Fruit fly (Drosophila melanogaster) whole organism, embryonic: ENCODE results near the gene CG11267.

Experiments
- Awh ChIP-seq: fragments of 200-800 bp; sonication (Bioruptor generic); IDR thresholded peaks from 2 replicates; pipeline ENCODE4, ENCODE4 v1.3.6; 2022; ENCODE audit warnings: missing biosample characterization, missing genetic modification characterization
- Blimp-1 ChIP-seq: fragments of 200-800 bp; sonication (Bioruptor generic); optimal IDR thresholded peaks from 3 replicates; lab custom pipeline; 2018; ENCODE audit warnings: missing biosample characterization, missing genetic modification characterization, mild to moderate bottlenecking, moderate library complexity, missing genetic modification reagents
- CG10147 ChIP-seq: fragments of 200-800 bp; sonication (Bioruptor generic); optimal IDR thresholded peaks from 2 replicates; lab custom pipeline; 2019; ENCODE audit warnings: missing biosample characterization, mild to moderate bottlenecking, missing genetic modification characterization, moderate library complexity
- CG12299 ChIP-seq: fragments of 200-800 bp; sonication (Bioruptor generic); optimal IDR thresholded peaks from 2 replicates; lab custom pipeline; 2018; ENCODE audit warnings: missing biosample characterization, mild to moderate bottlenecking, missing genetic modification characterization
- CG14710 ChIP-seq: fragments of 200-800 bp; sonication (Bioruptor generic); optimal IDR thresholded peaks from 3 replicates; lab custom pipeline; 2019; ENCODE audit warnings: missing biosample characterization, mild to moderate bottlenecking, missing genetic modification characterization, moderate library complexity
- CG1529 ChIP-seq: fragments of 200-800 bp; sonication (Bioruptor generic); optimal IDR thresholded peaks from 3 replicates; lab custom pipeline; 2018; ENCODE audit warnings: missing biosample characterization, missing genetic modification characterization
- CG16813 ChIP-seq: fragments of 200-800 bp; sonication (Bioruptor generic); IDR thresholded peaks from 3 replicates; pipeline ENCODE4 v1.3.6; 2022; ENCODE audit warnings: missing biosample characterization, missing genetic modification characterization; ENCODE audit not compliant: partially characterized antibody
- CG17385 ChIP-seq: fragments of 200-800 bp; sonication (Bioruptor generic); optimal IDR thresholded peaks from 3 replicates; lab custom pipeline; 2018; ENCODE audit warnings: missing biosample characterization, mild to moderate bottlenecking, missing genetic modification characterization
- CG18262 ChIP-seq: fragments of 200-800 bp; optimal IDR thresholded peaks from 3 replicates; lab custom pipeline; 2019; ENCODE audit warnings: missing biosample characterization, mild to moderate bottlenecking, missing genetic modification characterization, moderate library complexity
- CG2889 ChIP-seq: fragments of 200-800 bp; sonication (Bioruptor generic); IDR thresholded peaks from 3 replicates; pipeline ENCODE4 v1.3.6; 2022; ENCODE audit warnings: missing biosample characterization, missing genetic modification characterization
- CG34376 ChIP-seq: fragments of 200-800 bp; sonication (Bioruptor generic); optimal IDR thresholded peaks from 2 replicates; lab custom pipeline; 2018; ENCODE audit warnings: missing biosample characterization, mild to moderate bottlenecking, missing genetic modification characterization
- CG5953 ChIP-seq: fragments of 200-800 bp; sonication (Bioruptor generic); IDR thresholded peaks from 2 replicates; pipeline ENCODE4 v1.3.6; 2022; ENCODE audit warnings: missing biosample characterization, missing genetic modification characterization
- CG8281 ChIP-seq: fragments of 200-800 bp; sonication (Bioruptor generic); optimal IDR thresholded peaks from 2 replicates; lab custom pipeline; 2018; ENCODE audit warnings: missing biosample characterization, mild to moderate bottlenecking, missing genetic modification characterization, moderate library complexity
- NC2β ChIP-seq: fragments of 200-800 bp; sonication (Bioruptor generic); optimal IDR thresholded peaks from 2 replicates; lab custom pipeline; 2016; ENCODE audit warnings: missing biosample characterization, missing genetic modification characterization
- NK7.1 ChIP-seq: fragments of 200-800 bp; sonication (Bioruptor generic); optimal IDR thresholded peaks from 3 replicates; lab custom pipeline; 2016; ENCODE audit warnings: missing biosample characterization, missing genetic modification characterization
- Neu2 ChIP-seq: fragments of 200-800 bp; sonication (Bioruptor generic); optimal IDR thresholded peaks from 3 replicates; lab custom pipeline; 2016; ENCODE audit warnings: missing biosample characterization, missing genetic modification characterization, borderline replicate concordance
- Sry-δ ChIP-seq: fragments of 200-800 bp; sonication (Bioruptor generic); optimal IDR thresholded peaks from 2 replicates; lab custom pipeline; 2016; ENCODE audit warnings: missing biosample characterization, missing genetic modification characterization
- Ssrp ChIP-seq: fragments of 200-800 bp; sonication (Bioruptor generic); optimal IDR thresholded peaks from 2 replicates; lab custom pipeline; 2018; ENCODE audit warnings: missing biosample characterization, mild to moderate bottlenecking, missing genetic modification characterization, moderate library complexity
- Stat92E ChIP-seq, 3 experiments: fragments of >200 bp in 2 of 3; fragments of 200-800 bp in 1 of 3; sonication (Bioruptor generic) in 1 of 3; optimal IDR thresholded peaks; 2 replicates each; lab custom pipeline; 2017 to 2019; ENCODE audit warnings: missing biosample characterization in 3 of 3, missing genetic modification characterization in 3 of 3, mild to moderate bottlenecking in 1 of 3, moderate library complexity in 1 of 3
- Vsx1 ChIP-seq: fragments of 200-800 bp; sonication (Bioruptor generic); optimal IDR thresholded peaks from 2 replicates; lab custom pipeline; 2017; ENCODE audit warnings: missing biosample characterization, mild to moderate bottlenecking, missing genetic modification characterization, missing genetic modification reagents
- Xrp1 ChIP-seq: fragments of 200-800 bp; sonication (Bioruptor generic); IDR thresholded peaks from 2 replicates; pipeline ENCODE4 v1.3.6; 2022; ENCODE audit warnings: missing biosample characterization, missing genetic modification characterization
- abd-A ChIP-seq: fragments of 200-800 bp; sonication (Bioruptor generic); optimal IDR thresholded peaks from 3 replicates; lab custom pipeline; 2019; ENCODE audit warnings: missing biosample characterization, mild to moderate bottlenecking, missing genetic modification characterization, moderate library complexity
- chif ChIP-seq, 2 experiments: fragments of 200-800 bp; sonication (Bioruptor generic); optimal IDR thresholded peaks; 3 replicates each; lab custom pipeline; 2016; ENCODE audit warnings: missing biosample characterization in 2 of 2, missing genetic modification characterization in 2 of 2
- crc ChIP-seq: fragments of 200-800 bp; sonication (Bioruptor generic); optimal IDR thresholded peaks from 2 replicates; lab custom pipeline; 2016; ENCODE audit warnings: missing biosample characterization, missing genetic modification characterization
- croc ChIP-seq: fragments of 200-800 bp; sonication (Bioruptor generic); conservative IDR thresholded peaks from 3 replicates; pipeline ENCODE4 v1.3.6; 2022; ENCODE audit warnings: missing biosample characterization, missing genetic modification characterization
- exex ChIP-seq: fragments of 200-800 bp; sonication (Bioruptor generic); optimal IDR thresholded peaks from 4 replicates; lab custom pipeline; 2018; ENCODE audit warnings: missing biosample characterization, mild to moderate bottlenecking, missing genetic modification characterization, moderate library complexity
- eyg ChIP-seq: fragments of 200-800 bp; sonication (Bioruptor generic); optimal IDR thresholded peaks from 3 replicates; lab custom pipeline; 2016; ENCODE audit warnings: missing biosample characterization, missing genetic modification characterization
- gce ChIP-seq: fragments of 200-800 bp; sonication (Bioruptor generic); IDR thresholded peaks from 3 replicates; pipeline ENCODE4 v1.3.6; 2022; ENCODE audit warnings: missing biosample characterization, missing genetic modification characterization
- gcm2 ChIP-seq: fragments of 200-800 bp; sonication (Bioruptor generic); optimal IDR thresholded peaks from 2 replicates; lab custom pipeline; 2016; ENCODE audit warnings: missing biosample characterization, missing genetic modification characterization
- grn ChIP-seq: fragments of 200-800 bp; sonication (Bioruptor generic); optimal IDR thresholded peaks from 3 replicates; lab custom pipeline; 2017; ENCODE audit warnings: missing biosample characterization, missing genetic modification characterization
- gsb ChIP-seq: fragments of 200-800 bp; sonication (Bioruptor generic); IDR thresholded peaks from 2 replicates; pipeline ENCODE4 v1.3.6; 2022; ENCODE audit warnings: missing biosample characterization, missing genetic modification characterization
- gsb-n ChIP-seq: fragments of 200-800 bp; sonication (Bioruptor generic); optimal IDR thresholded peaks from 3 replicates; lab custom pipeline; 2018; ENCODE audit warnings: missing biosample characterization, mild to moderate bottlenecking, missing genetic modification characterization
- hbn ChIP-seq: fragments of 200-800 bp; sonication (Bioruptor generic); IDR thresholded peaks from 2 replicates; pipeline ENCODE4 v1.3.6; 2022; ENCODE audit warnings: missing biosample characterization, missing genetic modification characterization; ENCODE audit not compliant: partially characterized antibody
- mam ChIP-seq: fragments of 200-800 bp; sonication (Bioruptor generic); optimal IDR thresholded peaks from 3 replicates; lab custom pipeline; 2016; ENCODE audit warnings: missing biosample characterization, missing genetic modification characterization
- oc ChIP-seq: fragments of 200-800 bp; sonication (Bioruptor generic); optimal IDR thresholded peaks from 2 replicates; lab custom pipeline; 2018; ENCODE audit warnings: missing biosample characterization, mild to moderate bottlenecking, missing genetic modification characterization, moderate library complexity
- otp ChIP-seq: fragments of 200-800 bp; sonication (Bioruptor generic); IDR thresholded peaks from 3 replicates; pipeline ENCODE4, ENCODE4 v1.3.6; 2022; ENCODE audit warnings: missing biosample characterization, missing genetic modification characterization
- pros ChIP-seq: fragments of 200-800 bp; sonication (Bioruptor generic); optimal IDR thresholded peaks from 3 replicates; lab custom pipeline; 2019; ENCODE audit warnings: missing biosample characterization, mild to moderate bottlenecking, missing genetic modification characterization, moderate library complexity
- repo ChIP-seq: fragments of 200-800 bp; sonication (Bioruptor generic); optimal IDR thresholded peaks from 2 replicates; lab custom pipeline; 2016; ENCODE audit warnings: missing biosample characterization, missing genetic modification characterization
- sens ChIP-seq: fragments of 200-800 bp; sonication (Bioruptor generic); peaks from one replicate; lab custom pipeline; 2016; ENCODE audit warnings: missing biosample characterization, missing genetic modification characterization
- slbo ChIP-seq: fragments of 200-800 bp; sonication (Bioruptor generic); IDR thresholded peaks from 2 replicates; pipeline ENCODE4 v1.3.6; 2022; ENCODE audit warnings: missing biosample characterization, missing genetic modification characterization
- vvl ChIP-seq: fragments of 200-800 bp; sonication (Bioruptor generic); IDR thresholded peaks from 2 replicates; pipeline ENCODE4 v1.3.6; 2022; ENCODE audit warnings: missing biosample characterization, missing genetic modification characterization
- zen ChIP-seq: fragments of 200-800 bp; sonication (Bioruptor generic); optimal IDR thresholded peaks from 3 replicates; lab custom pipeline; 2018; ENCODE audit warnings: missing biosample characterization, mild to moderate bottlenecking, missing genetic modification characterization, moderate library complexity

The CG11267 gene

dm6 chr3L:13061322-13061809 is 45.5 kb downstream of the CG11267 start, which contains the start of the genes CG14115 and CG34428:
Gene CG14115 (minus strand): TSS chr3L:13061422.
Gene CG34428 (plus strand): TSS chr3L:13061759.
- TF ChIP-seq zen (tag; lab: Kevin White, UChicago), result no peak
- 0 out of 3 replicates have a peak, but pooled peaks have one; percentile 17 for TF ChIP-seq gce (GFP tag; lab: Robert Waterston, UW)
- no peak for TF ChIP-seq CG18262 (tag; lab: Kevin White, UChicago)
- TF ChIP-seq mam (GFP tag; lab: Kevin White, UChicago), result no peak
- no peak for TF ChIP-seq CG10147 (GFP tag; lab: Kevin White, UChicago)

- TF ChIP-seq Blimp-1 (GFP tag; lab: Kevin White, UChicago) (peak; percentile 48), gsb (GFP tag; lab: Robert Waterston, UW) (no peak)
These were observed 46.9 kb downstream of the CG11267 start, which contains the start of gene CG34429 for dm6 chr3L:13062746-13063145. Gene CG34429 (plus strand): TSS chr3L:13063046.

DNA sequence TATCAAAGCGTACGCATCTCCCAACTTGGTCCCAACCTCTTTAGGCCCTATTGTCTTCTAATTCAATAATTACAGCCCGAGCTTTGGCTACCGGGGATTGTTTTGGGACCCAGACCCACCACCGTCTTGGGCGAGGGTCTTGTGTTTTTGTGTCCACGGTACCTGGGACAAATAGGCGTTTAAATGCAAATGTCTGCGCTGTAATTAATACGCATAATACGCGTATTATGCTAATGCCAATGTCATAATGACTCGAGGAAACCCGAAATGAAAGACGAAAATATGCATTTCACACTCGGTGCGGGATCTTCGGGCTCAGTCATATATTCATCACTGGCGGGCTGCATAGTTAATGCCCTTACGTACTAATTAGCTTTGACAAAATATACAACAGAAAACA is 48.5 kb downstream of the CG11267 start:
- no peak for TF ChIP-seq gcm2 (GFP tag; lab: Kevin White, UChicago)
- TF ChIP-seq oc, result peak; percentile 76
- TF ChIP-seq repo, result no peak
- no peak for TF ChIP-seq CG17385
- TF ChIP-seq gsb (GFP tag; lab: Robert Waterston, UW), result no peak
- no peak for TF ChIP-seq otp (GFP tag; lab: Robert Waterston, UW)
- peak; percentile 42 for TF ChIP-seq abd-A (tag; lab: Kevin White, UChicago)
- peak; percentile 26 for TF ChIP-seq Vsx1 (GFP tag; lab: Kevin White, UChicago)
- peak; percentile 79; the same call in 1 of the 2 replicates for TF ChIP-seq vvl (GFP tag; lab: Robert Waterston, UW)
- TF ChIP-seq Awh (GFP tag; lab: Robert Waterston, UW), result peak; percentile 71
- no peak for TF ChIP-seq CG2889 (GFP tag; lab: Robert Waterston, UW)
- TF ChIP-seq gsb-n (tag; lab: Kevin White, UChicago), result peak; percentile 33
- no peak for TF ChIP-seq pros (GFP tag; lab: Kevin White, UChicago)

- TF ChIP-seq exex (no peak), Awh (GFP tag; lab: Robert Waterston, UW) (peak; percentile 9; the same call in 1 of the 2 replicates), CG8281 (tag; lab: Kevin White, UChicago) (peak; percentile 9), CG14710 (no peak), grn (GFP tag; lab: Kevin White, UChicago) (peak; percentile 67), Stat92E (GFP tag; optimal IDR thresholded peaks at IDR 0.05; lab: Kevin White, UChicago) (peak in 1 of 3 experiments; percentile 92), CG16813 (GFP tag; lab: Robert Waterston, UW) (0 out of 3 replicates have a peak, but pooled peaks have one; percentile 13)
- TF ChIP-seq, all 482 proteins: peak for 5
These were observed 49.1 kb downstream of the CG11267 start for dm6 chr3L:13064935-13065334.

DNA sequence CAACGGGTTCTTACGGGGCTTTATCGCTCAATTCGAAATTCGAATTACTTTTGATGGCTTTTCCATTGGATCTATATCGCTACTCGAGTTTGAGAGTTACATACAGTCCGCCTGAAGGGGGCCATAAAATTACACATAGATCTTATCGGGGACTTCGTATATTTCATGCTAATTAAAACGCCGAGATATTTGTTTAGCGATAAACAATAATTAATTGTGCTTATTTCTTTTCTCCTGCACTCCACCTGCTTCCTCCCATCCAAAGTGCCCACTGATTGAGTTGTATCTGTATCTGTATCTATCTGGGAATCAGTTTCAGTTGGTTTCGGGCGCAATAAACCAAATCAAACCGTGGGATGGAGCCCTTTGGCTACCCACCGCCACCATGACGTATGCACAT is 49.8 kb downstream of the CG11267 start:
- TF ChIP-seq NK7.1 (GFP tag; lab: Kevin White, UChicago), result no peak
- TF ChIP-seq sens (GFP tag; lab: Kevin White, UChicago), result peak; percentile 75
- TF ChIP-seq slbo, result no peak
- no peak for TF ChIP-seq Neu2 (GFP tag; lab: Kevin White, UChicago)
- TF ChIP-seq CG1529 (GFP tag; lab: Kevin White, UChicago), result no peak
- no peak for TF ChIP-seq Xrp1
- TF ChIP-seq CG34376 (GFP tag; lab: Kevin White, UChicago), result no peak
- TF ChIP-seq Sry-δ (GFP tag; lab: Kevin White, UChicago), result no peak
- no peak for TF ChIP-seq chif (GFP tag; optimal IDR thresholded peaks at IDR 0.05; lab: Kevin White, UChicago)
- peak; percentile 84 for TF ChIP-seq grn (GFP tag; lab: Kevin White, UChicago)
- TF ChIP-seq CG12299 (tag; lab: Kevin White, UChicago), result no peak
- no peak for TF ChIP-seq crc (GFP tag; lab: Kevin White, UChicago)
- TF ChIP-seq NC2β (GFP tag; lab: Kevin White, UChicago), result no peak
- no peak for TF ChIP-seq Ssrp
- no peak for TF ChIP-seq eyg (GFP tag; lab: Kevin White, UChicago)
- TF ChIP-seq croc (GFP tag; lab: Robert Waterston, UW), result no peak
- no peak for TF ChIP-seq CG5953 (GFP tag; lab: Robert Waterston, UW)
- TF ChIP-seq Vsx1 (GFP tag; lab: Kevin White, UChicago), result peak; percentile 68
- TF ChIP-seq Awh (GFP tag; lab: Robert Waterston, UW), result peak; percentile 52; the same call in 1 of the 2 replicates
- TF ChIP-seq hbn (GFP tag; lab: Robert Waterston, UW), result no peak
- TF ChIP-seq exex, result peak; percentile 13
